Worm (Caenorhabditis elegans): ENCODE data around the gene sut-1.

DNA sequence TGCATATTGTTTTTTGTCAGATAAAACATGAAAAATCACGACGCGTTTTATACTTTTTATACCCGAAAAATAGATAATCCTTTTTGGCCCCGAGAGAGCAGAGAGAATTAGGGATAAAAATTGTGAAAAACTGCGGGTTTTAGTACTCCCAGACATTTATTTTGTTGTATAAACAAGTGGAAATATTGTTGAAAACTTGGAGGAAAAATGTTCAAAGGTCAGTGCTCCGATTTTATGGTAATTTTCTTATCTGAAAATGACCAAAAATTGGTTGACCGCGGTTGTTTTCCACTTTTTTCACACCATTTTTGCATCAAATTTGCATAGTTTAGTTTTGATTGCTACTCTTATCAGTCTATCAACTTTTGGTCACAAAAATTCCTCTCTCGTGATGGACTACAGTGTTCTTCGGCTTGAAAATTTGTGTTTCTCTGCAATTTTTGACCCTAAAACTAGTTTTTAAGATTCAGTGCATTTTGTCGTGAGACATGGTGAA is 49.1 kb upstream of the sut-1 start, which contains the start of gene dlhd-1:
- TF ChIP-seq daf-12 (tag; optimal IDR thresholded peaks at IDR 0.05) (no peak), zag-1 (tag; optimal IDR thresholded peaks at IDR 0.05) (no peak)
